Fruit fly (Drosophila melanogaster): ENCODE data around the gene m.

m gene

dm6 chrX:11788187-11788870, 34.3 kb downstream of the m start (continued):
- TF ChIP-seq Nf-YC (tag; optimal IDR thresholded peaks at IDR 0.05) (no peak), CG12744 (GFP tag; optimal IDR thresholded peaks at IDR 0.05) (no peak), nom (GFP tag; optimal IDR thresholded peaks at IDR 0.05) (peak; percentile 59), tio (GFP tag; optimal IDR thresholded peaks at IDR 0.05) (peak; percentile 62), CG12155 (GFP tag; optimal IDR thresholded peaks at IDR 0.05) (peak; percentile 61), CrebB (tag; optimal IDR thresholded peaks at IDR 0.05) (peak; percentile 38), NFAT (GFP tag; IDR thresholded peaks at IDR 0.05) (peak; percentile 49; the same call in 1 of the 2 replicates), insv (GFP tag; optimal IDR thresholded peaks at IDR 0.05) (no peak), fd96Cb (tag; optimal IDR thresholded peaks at IDR 0.05) (peak; percentile 64), CG2120 (GFP tag; optimal IDR thresholded peaks at IDR 0.05) (peak; percentile 74), prd (optimal IDR thresholded peaks at IDR 0.05) (no peak), prd (GFP tag; IDR thresholded peaks at IDR 0.05) (peak; percentile 81), CG18011 (GFP tag; optimal IDR thresholded peaks at IDR 0.05) (peak; percentile 17), stwl (tag; optimal IDR thresholded peaks at IDR 0.05) (no peak), Max (GFP tag; optimal IDR thresholded peaks at IDR 0.05) (peak; percentile 51), CG6854 (GFP tag; optimal IDR thresholded peaks at IDR 0.05) (peak; percentile 46), vnd (GFP tag; IDR thresholded peaks at IDR 0.05; ENCODE audit: partially characterized antibody) (no peak), CG8944 (GFP tag; optimal IDR thresholded peaks at IDR 0.05) (peak; percentile 28), CG8388 (GFP tag; optimal IDR thresholded peaks at IDR 0.05) (peak; percentile 73), H2.0 (GFP tag; IDR thresholded peaks at IDR 0.05) (peak; percentile 77), CG42726 (GFP tag; IDR thresholded peaks at IDR 0.05; ENCODE audit: partially characterized antibody) (no peak), Dek (tag; optimal IDR thresholded peaks at IDR 0.05) (peak; percentile 60), CG14667 (GFP tag; IDR thresholded peaks at IDR 0.05) (peak; percentile 64), pan (optimal IDR thresholded peaks at IDR 0.05) (no peak), pan (GFP tag; optimal IDR thresholded peaks at IDR 0.05 in 1 of 2, IDR thresholded peaks at IDR 0.05 in 1 of 2) (peak in 1 of 2 experiments; percentile 77), Med (GFP tag) (peak; percentile 93), CkIIα-i1 (GFP tag; IDR thresholded peaks at IDR 0.05) (no peak), B-H1 (GFP tag; IDR thresholded peaks at IDR 0.05) (peak; percentile 42; the same call in 1 of the 3 replicates), CG31224 (GFP tag; IDR thresholded peaks at IDR 0.05) (0 out of 2 replicates have a peak, but pooled peaks have one; percentile 14), trh (GFP tag; optimal IDR thresholded peaks at IDR 0.05) (peak; percentile 36), CG9932 (GFP tag; IDR thresholded peaks at IDR 0.05) (no peak), gsb-n (tag; optimal IDR thresholded peaks at IDR 0.05) (peak; percentile 49), Blimp-1 (GFP tag; optimal IDR thresholded peaks at IDR 0.05) (peak; percentile 69), tna (GFP tag; IDR thresholded peaks at IDR 0.05; ENCODE audit: partially characterized antibody) (no peak), luna (GFP tag; optimal IDR thresholded peaks at IDR 0.05) (no peak), Oaz (GFP tag; IDR thresholded peaks at IDR 0.05) (peak; percentile 51; the same call in 1 of the 2 replicates), lov (optimal IDR thresholded peaks at IDR 0.05) (no peak), lov (GFP tag; IDR thresholded peaks at IDR 0.05) (no peak), Six4 (GFP tag; optimal IDR thresholded peaks at IDR 0.05) (peak; percentile 10), Hr39 (optimal IDR thresholded peaks at IDR 0.05) (no peak), Doc2 (GFP tag; IDR thresholded peaks at IDR 0.05) (0 out of 2 replicates have a peak, but pooled peaks have one; percentile 24), peb (GFP tag; IDR thresholded peaks at IDR 0.05) (peak; percentile 21; the same call in 1 of the 2 replicates), crc (GFP tag; optimal IDR thresholded peaks at IDR 0.05) (no peak), Lpt (GFP tag; optimal IDR thresholded peaks at IDR 0.05) (no peak), CG6813 (GFP tag; optimal IDR thresholded peaks at IDR 0.05) (no peak), Elba2 (GFP tag; optimal IDR thresholded peaks at IDR 0.05) (no peak), CG14860 (GFP tag; IDR thresholded peaks at IDR 0.05; ENCODE audit: partially characterized antibody) (no peak), Gsc (GFP tag; IDR thresholded peaks at IDR 0.05) (no peak), MESR4 (GFP tag; optimal IDR thresholded peaks at IDR 0.05) (no peak), Hr3 (GFP tag; optimal IDR thresholded peaks at IDR 0.05) (peak; percentile 70), CG3163 (GFP tag; optimal IDR thresholded peaks at IDR 0.05) (no peak)
